Fruit fly (Drosophila melanogaster): ENCODE measurements around the gene IM33.

DNA sequence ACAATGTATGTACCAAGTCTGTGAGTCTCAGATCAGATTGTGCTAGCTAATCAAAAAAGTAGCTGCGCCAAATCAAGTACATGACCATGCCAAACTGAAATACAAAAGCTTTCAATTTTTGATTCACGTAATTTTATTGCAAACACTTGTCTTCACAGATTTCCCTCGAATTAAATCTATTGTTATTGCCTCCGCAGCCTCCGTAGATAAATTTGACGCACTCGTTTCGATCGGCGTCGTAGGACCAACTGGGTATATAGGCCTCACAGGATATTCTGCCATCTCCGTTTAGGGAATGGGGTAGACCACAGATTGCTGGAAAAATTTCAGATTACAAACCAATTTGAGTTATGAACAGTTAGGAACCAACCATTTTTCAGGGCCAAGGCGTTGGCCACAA, 1.5 kb downstream of the IM33 start, which contains the start of gene CG43165:
- TF ChIP-seq Pif1A (GFP tag; optimal IDR thresholded peaks at IDR 0.05) (no peak), EcR (GFP tag; optimal IDR thresholded peaks at IDR 0.05) (no peak), CG17806 (tag; optimal IDR thresholded peaks at IDR 0.05) (no peak), CG10348 (GFP tag; IDR thresholded peaks at IDR 0.05) (no peak), CG8159 (tag; optimal IDR thresholded peaks at IDR 0.05) (no peak), CG4496 (GFP tag; IDR thresholded peaks at IDR 0.05) (0 out of 3 replicates have a peak, but pooled peaks have one; percentile 19), fd96Ca (GFP tag; IDR thresholded peaks at IDR 0.05) (no peak), CG14655 (GFP tag; optimal IDR thresholded peaks at IDR 0.05) (no peak), CG8301 (tag; optimal IDR thresholded peaks at IDR 0.05) (no peak)

All from whole organism, pupa.